Fruit fly (Drosophila melanogaster): ENCODE measurements around the gene wit.

DNA sequence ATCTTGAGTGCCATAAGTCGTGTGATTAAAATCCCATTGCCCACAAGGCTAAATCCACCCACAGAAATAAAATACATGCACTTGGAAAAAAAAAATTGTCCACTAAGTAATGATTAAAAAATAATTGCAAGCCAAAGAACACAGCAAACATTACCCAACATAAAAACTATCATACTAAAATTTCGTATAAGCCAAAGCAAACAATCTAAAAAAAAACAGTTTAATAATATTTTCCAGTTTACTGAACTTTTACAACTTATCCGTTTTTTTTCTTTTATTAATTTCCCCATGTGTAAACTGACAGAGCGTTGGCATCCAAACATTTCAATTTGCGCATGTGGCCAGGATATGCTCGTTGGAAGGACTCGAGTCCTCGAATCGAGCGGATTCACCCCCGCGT is 8.8 kb upstream of the wit start:
- TF ChIP-seq Jra (GFP tag; optimal IDR thresholded peaks at IDR 0.05) (no peak), ey (GFP tag; optimal IDR thresholded peaks at IDR 0.05) (no peak), Rel (GFP tag; optimal IDR thresholded peaks at IDR 0.05) (no peak), Rel (tag; optimal IDR thresholded peaks at IDR 0.05) (no peak), Hr78 (GFP tag; optimal IDR thresholded peaks at IDR 0.05) (no peak), woc (GFP tag; optimal IDR thresholded peaks at IDR 0.05) (no peak)

All from whole organism, wandering third instar larva.